Worm (Caenorhabditis elegans) whole organism, mixed stage, embryonic: ENCODE measurements around the gene nhr-114.

Source experiments
- blmp-1 ChIP-seq: fragments of 150-350 bp; optimal IDR thresholded peaks from 2 replicates; lab custom pipeline; 2014; ENCODE audit warnings: missing biosample characterization, missing genetic modification characterization
- ceh-39 ChIP-seq: fragments of 150-350 bp; optimal IDR thresholded peaks from 2 replicates; lab custom pipeline; 2014; ENCODE audit warnings: missing biosample characterization, missing genetic modification characterization
- lin-13 ChIP-seq: fragments of 150-350 bp; optimal IDR thresholded peaks from 2 replicates; lab custom pipeline; 2014; ENCODE audit warnings: missing biosample characterization, missing genetic modification characterization
- lsy-2 ChIP-seq: fragments of 150-350 bp; optimal IDR thresholded peaks from 2 replicates; lab custom pipeline; 2014; ENCODE audit warnings: missing biosample characterization, missing genetic modification characterization
- mep-1 ChIP-seq: fragments of 150-350 bp; optimal IDR thresholded peaks from 2 replicates; lab custom pipeline; 2017; ENCODE audit warnings: missing biosample characterization, missing genetic modification reagents, missing genetic modification characterization, inconsistent platforms
- nhr-28 ChIP-seq: fragments of 150-350 bp; optimal IDR thresholded peaks from 2 replicates; lab custom pipeline; 2014; ENCODE audit warnings: missing biosample characterization, missing genetic modification characterization
- snpc-4 ChIP-seq: fragments of 150-350 bp; optimal IDR thresholded peaks from 2 replicates; lab custom pipeline; 2014; ENCODE audit warnings: missing biosample characterization, missing genetic modification characterization
- unc-39 ChIP-seq: fragments of 150-350 bp; optimal IDR thresholded peaks from 2 replicates; lab custom pipeline; 2014; ENCODE audit warnings: missing biosample characterization, missing genetic modification characterization

ce11 chrV:4138688-4139087 is 48.3 kb upstream of the nhr-114 start, which contains the start of gene lgc-29:
- TF ChIP-seq lsy-2 (tag; lab: Kevin White, UChicago) (no peak), unc-39 (tag; lab: Kevin White, UChicago) (no peak), blmp-1 (tag; lab: Kevin White, UChicago) (no peak), snpc-4 (no peak), lin-13 (tag; lab: Kevin White, UChicago) (no peak), nhr-28 (tag; lab: Kevin White, UChicago) (no peak), ceh-39 (tag; lab: Kevin White, UChicago) (no peak), mep-1 (no peak)
